Fruit fly (Drosophila melanogaster) whole organism, embryonic: Measurements from ENCODE around the gene NELF-B.

Experiments
- Adf1 ChIP-seq: fragments of 200-800 bp; sonication (Bioruptor generic); IDR thresholded peaks from 2 replicates; pipeline ENCODE4 v1.3.6; 2022; ENCODE audit warnings: missing biosample characterization, missing genetic modification characterization
- Atf6 ChIP-seq: fragments of 200-800 bp; sonication (Bioruptor generic); IDR thresholded peaks from 2 replicates; pipeline ENCODE4 v1.3.6; 2022; ENCODE audit warnings: missing biosample characterization, missing genetic modification characterization
- CG10565 ChIP-seq: fragments of 200-800 bp; sonication (Bioruptor generic); optimal IDR thresholded peaks from 3 replicates; lab custom pipeline; 2016; ENCODE audit warnings: missing biosample characterization, mild to moderate bottlenecking, missing genetic modification characterization
- CG11085 ChIP-seq: fragments of 200-800 bp; sonication (Bioruptor generic); IDR thresholded peaks from 2 replicates; pipeline ENCODE4 v1.3.6; 2022; ENCODE audit warnings: missing biosample characterization, missing genetic modification characterization
- CG12071 ChIP-seq: fragments of 200-800 bp; sonication (Bioruptor generic); optimal IDR thresholded peaks from 3 replicates; lab custom pipeline; 2018; ENCODE audit warnings: missing biosample characterization, mild to moderate bottlenecking, missing genetic modification characterization
- CG12299 ChIP-seq: fragments of 200-800 bp; sonication (Bioruptor generic); optimal IDR thresholded peaks from 2 replicates; lab custom pipeline; 2018; ENCODE audit warnings: missing biosample characterization, mild to moderate bottlenecking, missing genetic modification characterization
- CG14014 ChIP-seq: fragments of 200-800 bp; sonication (Bioruptor generic); IDR thresholded peaks from 2 replicates; pipeline ENCODE4 v1.3.6; 2022; ENCODE audit warnings: missing biosample characterization, missing genetic modification characterization
- CG14667 ChIP-seq: fragments of 200-800 bp; sonication (Bioruptor generic); IDR thresholded peaks from 2 replicates; pipeline ENCODE4 v1.3.6; 2022; ENCODE audit warnings: missing biosample characterization, missing genetic modification characterization
- CG15269 ChIP-seq: fragments of 200-800 bp; sonication (Bioruptor generic); optimal IDR thresholded peaks from 2 replicates; lab custom pipeline; 2018; ENCODE audit warnings: missing biosample characterization, mild to moderate bottlenecking, missing genetic modification characterization, moderate library complexity
- CG17829 ChIP-seq: fragments of 200-800 bp; optimal IDR thresholded peaks from 2 replicates; lab custom pipeline; 2019; ENCODE audit warnings: missing biosample characterization, mild to moderate bottlenecking, missing genetic modification characterization, moderate library complexity
- CG30403 ChIP-seq: fragments of 200-800 bp; sonication (Bioruptor generic); optimal IDR thresholded peaks from 3 replicates; lab custom pipeline; 2016; ENCODE audit warnings: missing biosample characterization, missing genetic modification characterization
- CG32772 ChIP-seq: fragments of 200-800 bp; sonication (Bioruptor generic); IDR thresholded peaks from 2 replicates; pipeline ENCODE4 v1.3.6; 2022; ENCODE audit warnings: missing biosample characterization, missing genetic modification characterization
- CG34376 ChIP-seq: fragments of 200-800 bp; sonication (Bioruptor generic); optimal IDR thresholded peaks from 2 replicates; lab custom pipeline; 2018; ENCODE audit warnings: missing biosample characterization, mild to moderate bottlenecking, missing genetic modification characterization
- CG3726 ChIP-seq: fragments of 200-800 bp; sonication (Bioruptor generic); IDR thresholded peaks from 3 replicates; pipeline ENCODE4, ENCODE4 v1.3.6; 2022; ENCODE audit warnings: missing biosample characterization, missing genetic modification characterization
- CG42726 ChIP-seq: fragments of 200-800 bp; sonication (Bioruptor generic); IDR thresholded peaks from 2 replicates; pipeline ENCODE4 v1.3.6; 2022; ENCODE audit warnings: missing biosample characterization, missing genetic modification characterization; ENCODE audit not compliant: partially characterized antibody
- CG8359 ChIP-seq: fragments of 200-800 bp; sonication (Bioruptor generic); optimal IDR thresholded peaks from 2 replicates; lab custom pipeline; 2017; ENCODE audit warnings: missing biosample characterization, mild to moderate bottlenecking, missing genetic modification characterization, borderline replicate concordance
- CG9609 ChIP-seq: fragments of 200-800 bp; sonication (Bioruptor generic); optimal IDR thresholded peaks from 3 replicates; lab custom pipeline; 2016; ENCODE audit warnings: missing biosample characterization, missing genetic modification characterization
- Gug ChIP-seq: fragments of 200-800 bp; sonication (Bioruptor generic); IDR thresholded peaks from 4 replicates; pipeline ENCODE4 v1.3.6; 2022; ENCODE audit warnings: missing biosample characterization, missing genetic modification characterization
- HLH4C ChIP-seq: fragments of 200-800 bp; sonication (Bioruptor generic); IDR thresholded peaks from 3 replicates; pipeline ENCODE4 v1.3.6; 2022; ENCODE audit warnings: missing biosample characterization, missing genetic modification characterization; ENCODE audit not compliant: partially characterized antibody
- Hr39 ChIP-seq: fragments of >200 bp; optimal IDR thresholded peaks from 2 replicates; lab custom pipeline; 2017
- Lim3 ChIP-seq: fragments of 200-800 bp; sonication (Bioruptor generic); IDR thresholded peaks from 2 replicates; pipeline ENCODE4 v1.3.6; 2022; ENCODE audit warnings: missing biosample characterization, missing genetic modification characterization
- Max ChIP-seq: fragments of 200-800 bp; sonication (Bioruptor generic); optimal IDR thresholded peaks from 2 replicates; lab custom pipeline; 2016; ENCODE audit warnings: missing biosample characterization, mild to moderate bottlenecking, missing genetic modification characterization
- Med ChIP-seq: fragments of 200-800 bp; sonication (Bioruptor generic); peaks from one replicate; lab custom pipeline; 2016; ENCODE audit warnings: missing biosample characterization, missing genetic modification characterization, mild to moderate bottlenecking, inconsistent platforms, moderate library complexity
- Nf-YB ChIP-seq: fragments of 200-800 bp; sonication (Bioruptor generic); optimal IDR thresholded peaks from 3 replicates; lab custom pipeline; 2019; ENCODE audit warnings: missing biosample characterization, mild to moderate bottlenecking, missing genetic modification characterization, moderate library complexity
- Ravus ChIP-seq: fragments of 200-800 bp; sonication (Bioruptor generic); IDR thresholded peaks from 2 replicates; pipeline ENCODE4 v1.3.6; 2022; ENCODE audit warnings: missing biosample characterization, missing genetic modification characterization
- Sox100B ChIP-seq: fragments of 200-800 bp; sonication (Bioruptor generic); optimal IDR thresholded peaks from 3 replicates; lab custom pipeline; 2018; ENCODE audit warnings: missing biosample characterization, mild to moderate bottlenecking, missing genetic modification characterization
- Sry-δ ChIP-seq: fragments of 200-800 bp; sonication (Bioruptor generic); optimal IDR thresholded peaks from 2 replicates; lab custom pipeline; 2016; ENCODE audit warnings: missing biosample characterization, missing genetic modification characterization
- crc ChIP-seq: fragments of 200-800 bp; sonication (Bioruptor generic); optimal IDR thresholded peaks from 2 replicates; lab custom pipeline; 2016; ENCODE audit warnings: missing biosample characterization, missing genetic modification characterization
- da ChIP-seq: fragments of 200-800 bp; sonication (Bioruptor generic); optimal IDR thresholded peaks from 2 replicates; lab custom pipeline; 2016; ENCODE audit warnings: missing biosample characterization, missing genetic modification characterization
- dan ChIP-seq: fragments of 200-800 bp; sonication (Bioruptor generic); IDR thresholded peaks from 2 replicates; pipeline ENCODE4 v1.3.6; 2022; ENCODE audit warnings: missing biosample characterization, missing genetic modification characterization
- ems ChIP-seq: fragments of 200-800 bp; sonication (Bioruptor generic); optimal IDR thresholded peaks from 3 replicates; lab custom pipeline; 2016; ENCODE audit warnings: missing biosample characterization, missing genetic modification characterization
- eve ChIP-seq, 2 experiments: fragments of >200 bp; optimal IDR thresholded peaks; 2 replicates each; lab custom pipeline; 2017; ENCODE audit warnings: missing biosample characterization in 2 of 2, missing genetic modification characterization in 2 of 2
- fd102C ChIP-seq: fragments of 200-800 bp; sonication (Bioruptor generic); optimal IDR thresholded peaks from 2 replicates; lab custom pipeline; 2018; ENCODE audit warnings: missing biosample characterization, mild to moderate bottlenecking, missing genetic modification characterization, moderate library complexity
- fd64A ChIP-seq: fragments of 200-800 bp; sonication (Bioruptor generic); optimal IDR thresholded peaks from 3 replicates; lab custom pipeline; 2018; ENCODE audit warnings: missing biosample characterization, mild to moderate bottlenecking, missing genetic modification characterization
- gem ChIP-seq: fragments of 200-800 bp; sonication (Bioruptor generic); optimal IDR thresholded peaks from 2 replicates; lab custom pipeline; 2019; ENCODE audit warnings: missing biosample characterization, mild to moderate bottlenecking, missing genetic modification characterization, moderate library complexity
- her ChIP-seq: fragments of 200-800 bp; sonication (Bioruptor generic); optimal IDR thresholded peaks from 2 replicates; lab custom pipeline; 2016; ENCODE audit warnings: missing biosample characterization, missing genetic modification characterization
- mam ChIP-seq: fragments of 200-800 bp; sonication (Bioruptor generic); optimal IDR thresholded peaks from 3 replicates; lab custom pipeline; 2016; ENCODE audit warnings: missing biosample characterization, missing genetic modification characterization
- nau ChIP-seq: fragments of 200-800 bp; sonication (Bioruptor generic); optimal IDR thresholded peaks from 3 replicates; lab custom pipeline; 2017; ENCODE audit warnings: missing biosample characterization, mild to moderate bottlenecking, missing genetic modification characterization, missing genetic modification reagents
- pan ChIP-seq, 4 experiments: fragments of >200 bp in 3 of 4; fragments of 200-800 bp in 1 of 4; sonication (Bioruptor generic) in 1 of 4; optimal IDR thresholded peaks in 3 of 4; IDR thresholded peaks in 1 of 4; 2 replicates each; pipeline versions ENCODE4 v1.3.6 to Lab custom; 2017 to 2022; ENCODE audit warnings: missing biosample characterization in 2 of 4, missing genetic modification characterization in 2 of 4, mixed read lengths in 1 of 4
- pum ChIP-seq: fragments of 200-800 bp; sonication (Bioruptor generic); optimal IDR thresholded peaks from 2 replicates; lab custom pipeline; 2016; ENCODE audit warnings: missing biosample characterization, missing genetic modification characterization
- tin ChIP-seq: fragments of 200-800 bp; sonication (Bioruptor generic); optimal IDR thresholded peaks from 3 replicates; lab custom pipeline; 2016; ENCODE audit warnings: missing biosample characterization, missing genetic modification characterization
- trem ChIP-seq: fragments of 200-800 bp; optimal IDR thresholded peaks from 3 replicates; lab custom pipeline; 2019; ENCODE audit warnings: missing biosample characterization, mild to moderate bottlenecking, missing genetic modification characterization, moderate library complexity
- unpg ChIP-seq: fragments of 200-800 bp; sonication (Bioruptor generic); optimal IDR thresholded peaks from 3 replicates; lab custom pipeline; 2018; ENCODE audit warnings: missing biosample characterization, mild to moderate bottlenecking, missing genetic modification characterization, moderate library complexity
- wdn ChIP-seq: fragments of 200-800 bp; sonication (Bioruptor generic); IDR thresholded peaks from 2 replicates; pipeline ENCODE4 v1.3.6; 2022; ENCODE audit warnings: missing biosample characterization, missing genetic modification characterization
- z ChIP-seq: fragments of 200-800 bp; sonication (Bioruptor generic); IDR thresholded peaks from 3 replicates; pipeline ENCODE4 v1.3.6; 2022; ENCODE audit warnings: missing biosample characterization, missing genetic modification characterization
- zen ChIP-seq: fragments of 200-800 bp; sonication (Bioruptor generic); optimal IDR thresholded peaks from 3 replicates; lab custom pipeline; 2018; ENCODE audit warnings: missing biosample characterization, mild to moderate bottlenecking, missing genetic modification characterization, moderate library complexity
- zf30C ChIP-seq: fragments of 200-800 bp; sonication (Bioruptor generic); optimal IDR thresholded peaks from 3 replicates; lab custom pipeline; 2018; ENCODE audit warnings: missing biosample characterization, mild to moderate bottlenecking, missing genetic modification characterization
- zfh2 ChIP-seq: fragments of 200-800 bp; sonication (Bioruptor generic); optimal IDR thresholded peaks from 2 replicates; lab custom pipeline; 2016; ENCODE audit warnings: missing biosample characterization, missing genetic modification characterization

The NELF-B gene

DNA sequence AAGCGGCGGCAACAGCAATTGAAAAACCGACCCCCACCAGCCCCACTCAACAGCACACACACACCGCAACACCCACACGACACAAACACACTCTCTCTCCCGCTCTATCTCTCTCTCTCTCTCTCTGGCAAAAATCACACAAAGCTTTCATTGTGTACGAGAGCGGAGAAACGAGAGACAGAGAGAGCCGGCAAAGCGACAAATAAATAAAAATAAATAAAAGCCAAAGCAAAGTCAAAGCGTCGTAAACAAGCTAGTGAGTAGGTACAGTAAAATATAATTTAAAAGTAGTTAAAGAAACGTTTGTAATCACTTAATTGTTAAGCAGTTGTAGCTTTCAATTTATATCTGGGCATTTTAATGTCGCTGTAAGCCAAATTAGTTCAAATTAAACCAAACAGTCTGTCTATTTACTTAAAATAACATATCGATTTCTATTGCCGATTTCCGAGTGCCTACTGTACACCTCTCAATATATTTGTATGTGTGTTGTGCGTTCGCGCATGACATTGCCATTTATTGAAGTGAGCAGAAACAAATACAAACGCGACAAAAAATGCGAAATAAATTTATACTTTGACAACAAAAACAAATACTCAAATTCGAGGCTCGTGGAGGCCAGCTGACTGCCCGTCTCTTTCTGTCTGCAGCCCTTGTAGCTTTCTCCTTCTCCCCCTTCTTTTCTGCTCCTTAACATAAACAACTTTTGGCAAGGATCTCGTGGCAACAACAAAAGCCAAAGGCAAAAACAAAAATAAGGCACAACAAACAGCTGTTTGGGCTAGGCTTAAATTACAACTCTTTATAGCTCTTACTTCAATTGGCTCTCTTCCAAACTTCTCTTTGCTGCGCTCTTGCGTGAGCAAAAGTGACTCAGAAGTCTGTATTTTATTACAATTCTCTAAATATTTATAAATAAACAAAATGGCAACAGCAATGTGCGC lies 31.2 kb downstream of the NELF-B start (continued):
- TF ChIP-seq Lim3 (GFP tag; lab: Robert Waterston, UW): 0 out of 2 replicates have a peak, but pooled peaks have one; percentile 14
- TF ChIP-seq Nf-YB: peak; percentile 69
- TF ChIP-seq Max (GFP tag; lab: Kevin White, UChicago): peak; percentile 83
- TF ChIP-seq her (GFP tag; lab: Kevin White, UChicago): peak; percentile 85
- TF ChIP-seq dan: no peak
- peak; percentile 54 for TF ChIP-seq fd64A
- peak; percentile 95 for TF ChIP-seq Atf6 (GFP tag; lab: Robert Waterston, UW)
- TF ChIP-seq nau (GFP tag; lab: Kevin White, UChicago): peak; percentile 82
- TF ChIP-seq Hr39 (lab: Kevin White, UChicago): no peak
- peak; percentile 85 for TF ChIP-seq CG17829 (tag; lab: Kevin White, UChicago)
- peak; percentile 80 for TF ChIP-seq Adf1 (GFP tag; lab: Robert Waterston, UW)
- peak; percentile 39 for TF ChIP-seq da (GFP tag; lab: Kevin White, UChicago)
- TF ChIP-seq Sry-δ (GFP tag; lab: Kevin White, UChicago): peak; percentile 47
- TF ChIP-seq ems (GFP tag; lab: Kevin White, UChicago): peak; percentile 83
- TF ChIP-seq Med (GFP tag; lab: Kevin White, UChicago): peak; percentile 98
- TF ChIP-seq Gug (GFP tag; lab: Robert Waterston, UW): peak; percentile 87
- TF ChIP-seq pan (optimal IDR thresholded peaks at IDR 0.05; lab: Kevin White, UChicago): no peak
- peak in 1 of 2 experiments; percentile 92 for TF ChIP-seq pan (GFP tag; optimal IDR thresholded peaks at IDR 0.05 in 1 of 2, IDR thresholded peaks at IDR 0.05 in 1 of 2)
- peak; percentile 96 for TF ChIP-seq CG15269 (tag; lab: Kevin White, UChicago)
- TF ChIP-seq CG14667 (GFP tag; lab: Robert Waterston, UW): peak; percentile 77
- TF ChIP-seq Ravus (GFP tag; lab: Robert Waterston, UW): peak; percentile 68
- TF ChIP-seq zf30C (GFP tag; lab: Kevin White, UChicago): no peak
- peak; percentile 93 for TF ChIP-seq mam
- TF ChIP-seq CG3726: 0 out of 3 replicates have a peak, but pooled peaks have one; percentile 64
- peak; percentile 84 for TF ChIP-seq CG32772 (GFP tag; lab: Robert Waterston, UW)
- peak; percentile 29 for TF ChIP-seq trem (tag; lab: Kevin White, UChicago)
- TF ChIP-seq CG10565: no peak
- TF ChIP-seq unpg (GFP tag; lab: Kevin White, UChicago): peak; percentile 91
- peak; percentile 88 for TF ChIP-seq CG11085 (GFP tag; lab: Robert Waterston, UW)
- peak; percentile 81 for TF ChIP-seq CG9609 (GFP tag; lab: Kevin White, UChicago)
- TF ChIP-seq tin (GFP tag; lab: Kevin White, UChicago): peak; percentile 83
- TF ChIP-seq CG12299 (tag; lab: Kevin White, UChicago): peak; percentile 89
- no peak for TF ChIP-seq HLH4C (GFP tag; lab: Robert Waterston, UW)
- TF ChIP-seq z (GFP tag; lab: Robert Waterston, UW): peak; percentile 40; the same call in 1 of the 3 replicates
- TF ChIP-seq CG42726 (GFP tag; lab: Robert Waterston, UW): no peak
- peak; percentile 74 for TF ChIP-seq pum (GFP tag; lab: Kevin White, UChicago)
- TF ChIP-seq CG30403: peak; percentile 93
- peak; percentile 58 for TF ChIP-seq CG8359 (GFP tag; lab: Kevin White, UChicago)
- peak; percentile 94 for TF ChIP-seq gem (tag; lab: Kevin White, UChicago)
- peak; percentile 95 for TF ChIP-seq CG14014 (GFP tag; lab: Robert Waterston, UW)
- TF ChIP-seq crc (GFP tag; lab: Kevin White, UChicago): peak; percentile 81
- peak; percentile 88 for TF ChIP-seq Sox100B (GFP tag; lab: Kevin White, UChicago)
- TF ChIP-seq CG34376 (GFP tag; lab: Kevin White, UChicago): peak; percentile 97
- no peak for TF ChIP-seq fd102C (GFP tag; lab: Kevin White, UChicago)
- TF ChIP-seq zfh2 (GFP tag; lab: Kevin White, UChicago): peak; percentile 90
- peak; percentile 57 for TF ChIP-seq zen (tag; lab: Kevin White, UChicago)
- peak; percentile 91 for TF ChIP-seq wdn
- TF ChIP-seq CG12071: peak; percentile 91
- TF ChIP-seq eve (GFP tag; optimal IDR thresholded peaks at IDR 0.05; lab: Kevin White, UChicago): peak in 1 of 2 experiments; percentile 91
